Worm (Caenorhabditis elegans) whole organism, L4 larva: ENCODE data around the gene C33D9.6.

Source experiments
- F10B5.3 ChIP-seq: sonication (generic microtip); optimal IDR thresholded peaks from 2 replicates; lab custom pipeline; 2016; ENCODE audit warnings: mild to moderate bottlenecking, missing genetic modification characterization, missing compliant biosample characterization
- Y48G9A.11 ChIP-seq: fragments of 200-800 bp; sonication (Bioruptor generic); IDR thresholded peaks from 2 replicates; pipeline ENCODE4 v1.3.6; 2022; ENCODE audit warnings: missing genetic modification reagents, missing genetic modification characterization, missing compliant biosample characterization
- ZK546.5 ChIP-seq, 2 experiments: sonication (generic microtip); optimal IDR thresholded peaks; 2 replicates each; lab custom pipeline; 2017; ENCODE audit warnings: missing biosample characterization in 2 of 2, missing genetic modification characterization in 2 of 2
- aha-1 ChIP-seq: fragments of 150-350 bp; peaks from one replicate; lab custom pipeline; 2014; ENCODE audit warnings: missing biosample characterization, missing genetic modification characterization
- ama-1 ChIP-seq: fragments of 150-350 bp; optimal IDR thresholded peaks from 2 replicates; lab custom pipeline; 2014; ENCODE audit warnings: inconsistent platforms, mixed read lengths
- ceh-28 ChIP-seq: fragments of 150-350 bp; optimal IDR thresholded peaks from 2 replicates; lab custom pipeline; 2014; ENCODE audit warnings: missing biosample characterization, missing genetic modification reagents, missing genetic modification characterization
- ceh-62 ChIP-seq: sonication (generic microtip); optimal IDR thresholded peaks from 2 replicates; lab custom pipeline; 2017; ENCODE audit warnings: missing biosample characterization, missing genetic modification characterization
- ctbp-1 ChIP-seq: fragments of 200-800 bp; sonication (Bioruptor generic); IDR thresholded peaks from 2 replicates; pipeline ENCODE4 v1.3.6; 2022; ENCODE audit warnings: missing genetic modification reagents, missing genetic modification characterization, missing compliant biosample characterization
- dpl-1 ChIP-seq: fragments of 150-350 bp; optimal IDR thresholded peaks from 2 replicates; lab custom pipeline; 2014; ENCODE audit warnings: missing biosample characterization, missing genetic modification reagents, missing genetic modification characterization
- dve-1 ChIP-seq: sonication (generic microtip); optimal IDR thresholded peaks from 2 replicates; lab custom pipeline; 2017; ENCODE audit warnings: antibody characterized with exemption, mild to moderate bottlenecking, missing genetic modification characterization, missing compliant biosample characterization; ENCODE audit not compliant: insufficient read depth
- egl-27 ChIP-seq: sonication (generic microtip); optimal IDR thresholded peaks from 3 replicates; lab custom pipeline; 2017; ENCODE audit warnings: missing biosample characterization, missing genetic modification reagents, missing genetic modification characterization
- hif-1 ChIP-seq, 2 experiments: sonication (generic microtip); optimal IDR thresholded peaks; 2 replicates each; lab custom pipeline; 2016 to 2017; ENCODE audit warnings: missing compliant biosample characterization in 2 of 2, missing genetic modification characterization in 2 of 2, missing genetic modification reagents in 2 of 2, missing genotype in 2 of 2, mild to moderate bottlenecking in 1 of 2
- hlh-11 ChIP-seq: fragments of 200-800 bp; sonication (Bioruptor generic); optimal IDR thresholded peaks from 2 replicates; lab custom pipeline; 2018; ENCODE audit warnings: mild to moderate bottlenecking, missing genetic modification characterization, missing compliant biosample characterization
- hlh-30 ChIP-seq: sonication (generic microtip); optimal IDR thresholded peaks from 2 replicates; lab custom pipeline; 2017; ENCODE audit warnings: antibody characterized with exemption, mild to moderate bottlenecking, missing genetic modification characterization, missing compliant biosample characterization; ENCODE audit not compliant: insufficient read depth
- lim-7 ChIP-seq: fragments of 200-800 bp; sonication (Bioruptor generic); IDR thresholded peaks from 2 replicates; pipeline ENCODE4 v1.3.6; 2022; ENCODE audit warnings: missing genetic modification characterization, missing compliant biosample characterization
- lin-1 ChIP-seq: fragments of 200-800 bp; sonication (Bioruptor generic); IDR thresholded peaks from 2 replicates; pipeline ENCODE4 v1.3.6; 2022; ENCODE audit warnings: missing genetic modification reagents, missing genetic modification characterization, missing compliant biosample characterization
- lin-38 ChIP-seq: fragments of 200-800 bp; sonication (Bioruptor generic); IDR thresholded peaks from 2 replicates; pipeline ENCODE4 v1.3.6; 2022; ENCODE audit warnings: missing genetic modification reagents, missing genetic modification characterization, missing compliant biosample characterization
- lir-3 ChIP-seq: sonication (generic microtip); optimal IDR thresholded peaks from 2 replicates; lab custom pipeline; 2016; ENCODE audit warnings: mild to moderate bottlenecking, missing genetic modification characterization, missing compliant biosample characterization
- lsy-2 ChIP-seq, 2 experiments: fragments of 150-350 bp in 1 of 2; sonication (generic microtip) in 1 of 2; optimal IDR thresholded peaks; 2 replicates each; lab custom pipeline; 2014 to 2017; ENCODE audit warnings: missing biosample characterization in 2 of 2, missing genetic modification characterization in 2 of 2
- madf-5 ChIP-seq, 2 experiments: fragments of 200-800 bp; sonication (Bioruptor generic); IDR thresholded peaks; 2 replicates each; pipeline ENCODE4 v1.3.6; 2022; ENCODE audit warnings: missing compliant biosample characterization in 2 of 2, missing genetic modification characterization in 2 of 2
- mdl-1 ChIP-seq, 2 experiments: fragments of 150-350 bp in 1 of 2; sonication (generic microtip) in 1 of 2; optimal IDR thresholded peaks; 2 replicates each; lab custom pipeline; 2014 to 2017; ENCODE audit warnings: missing biosample characterization in 2 of 2, missing genetic modification characterization in 2 of 2
- mep-1 ChIP-seq: fragments of 150-350 bp; sonication (generic microtip); optimal IDR thresholded peaks from 3 replicates; lab custom pipeline; 2014; ENCODE audit warnings: missing biosample characterization, missing genetic modification characterization
- mes-2 ChIP-seq: sonication (generic microtip); optimal IDR thresholded peaks from 2 replicates; lab custom pipeline; 2016; ENCODE audit warnings: missing genotype, mild to moderate bottlenecking, missing genetic modification characterization, missing compliant biosample characterization; ENCODE audit not compliant: poor library complexity, severe bottlenecking
- nhr-10 ChIP-seq: fragments of 150-350 bp; optimal IDR thresholded peaks from 2 replicates; lab custom pipeline; 2014; ENCODE audit warnings: missing biosample characterization, missing genetic modification characterization
- nhr-102 ChIP-seq: sonication (generic microtip); optimal IDR thresholded peaks from 2 replicates; lab custom pipeline; 2016; ENCODE audit warnings: mild to moderate bottlenecking, missing genetic modification characterization, moderate library complexity, missing compliant biosample characterization
- nhr-111 ChIP-seq: fragments of 200-800 bp; sonication (Bioruptor generic); optimal IDR thresholded peaks from 2 replicates; lab custom pipeline; 2018; ENCODE audit warnings: mild to moderate bottlenecking, missing genetic modification characterization, missing compliant biosample characterization
- nhr-237 ChIP-seq: sonication (generic microtip); optimal IDR thresholded peaks from 2 replicates; lab custom pipeline; 2017; ENCODE audit warnings: missing biosample characterization, missing genetic modification characterization
- nhr-25 ChIP-seq: sonication (generic microtip); optimal IDR thresholded peaks from 2 replicates; lab custom pipeline; 2017; ENCODE audit warnings: missing genetic modification characterization, mild to moderate bottlenecking, missing compliant biosample characterization, antibody characterized with exemption, moderate library complexity, borderline replicate concordance; ENCODE audit not compliant: insufficient read depth
- nhr-42 ChIP-seq: fragments of 200-800 bp; sonication (Bioruptor generic); IDR thresholded peaks from 2 replicates; pipeline ENCODE4 v1.3.6; 2022; ENCODE audit warnings: missing genetic modification characterization, missing compliant biosample characterization
- nhr-76 ChIP-seq: fragments of 150-350 bp; optimal IDR thresholded peaks from 2 replicates; lab custom pipeline; 2014; ENCODE audit warnings: missing biosample characterization, missing genetic modification characterization
- nhr-77 ChIP-seq: fragments of 150-350 bp; optimal IDR thresholded peaks from 2 replicates; lab custom pipeline; 2014; ENCODE audit warnings: missing biosample characterization, missing genetic modification characterization
- pqm-1 ChIP-seq: sonication (generic microtip); optimal IDR thresholded peaks from 2 replicates; lab custom pipeline; 2017; ENCODE audit warnings: missing biosample characterization, missing genetic modification characterization
- rbr-2 ChIP-seq: sonication (generic microtip); optimal IDR thresholded peaks from 2 replicates; lab custom pipeline; 2016; ENCODE audit warnings: missing genotype, missing genetic modification characterization, missing compliant biosample characterization
- spr-1 ChIP-seq: sonication (generic microtip); optimal IDR thresholded peaks from 2 replicates; lab custom pipeline; 2016; ENCODE audit warnings: mild to moderate bottlenecking, missing genetic modification characterization, missing compliant biosample characterization
- spr-3 ChIP-seq: fragments of 200-800 bp; sonication (Bioruptor generic); optimal IDR thresholded peaks from 2 replicates; lab custom pipeline; 2018; ENCODE audit warnings: mild to moderate bottlenecking, missing genetic modification characterization, missing compliant biosample characterization
- tag-97 ChIP-seq: fragments of 200-800 bp; sonication (Bioruptor generic); IDR thresholded peaks from 2 replicates; pipeline ENCODE4 v1.3.6; 2022; ENCODE audit warnings: missing genetic modification characterization, missing compliant biosample characterization
- unc-39 ChIP-seq: sonication (generic microtip); optimal IDR thresholded peaks from 2 replicates; lab custom pipeline; 2017; ENCODE audit warnings: missing biosample characterization, missing genetic modification characterization
- unc-62 ChIP-seq, 3 experiments: fragments of 150-350 bp in 1 of 3; sonication (generic microtip); optimal IDR thresholded peaks in 2 of 3; peaks in 1 of 3; 1 replicate in 1 of 3; 2 replicates in 2 of 3; lab custom pipeline; 2014 to 2017; ENCODE audit warnings: missing biosample characterization in 3 of 3, missing genetic modification characterization in 3 of 3, missing genetic modification reagents in 3 of 3, missing genotype in 1 of 3
- zfp-3 ChIP-seq: fragments of 200-800 bp; sonication (Bioruptor generic); conservative IDR thresholded peaks from 2 replicates; pipeline ENCODE4 v1.3.6; 2022; ENCODE audit warnings: missing genetic modification reagents, missing genetic modification characterization, missing compliant biosample characterization

Gene C33D9.6

DNA sequence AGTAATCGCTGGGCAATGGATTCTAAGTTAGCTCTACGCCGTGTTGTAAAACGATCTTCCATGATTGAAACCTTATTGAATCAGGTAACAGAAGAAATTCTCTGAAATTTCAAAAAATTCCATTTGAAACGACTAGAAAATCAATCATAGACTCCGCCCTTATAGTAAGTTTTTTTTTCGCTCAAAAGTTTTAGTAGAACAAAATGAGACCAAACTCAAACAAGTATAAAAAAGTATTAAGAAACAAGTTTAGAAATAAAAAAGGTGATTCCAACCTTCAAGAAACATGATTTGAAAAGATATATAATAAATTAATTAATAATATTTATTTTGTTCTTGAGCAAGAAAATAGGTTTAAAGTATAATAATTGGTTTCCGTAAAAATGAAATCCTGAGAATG, at the start of gene C33D9.6:
TSS of gene C33D9.6 (minus strand) at position 101 of the 400 bp plus-strand sequence.
- TF ChIP-seq aha-1 (tag; lab: Kevin White, UChicago) (peak; percentile 50), nhr-42 (GFP tag; lab: Robert Waterston, UW) (no peak), tag-97 (GFP tag; lab: Robert Waterston, UW) (no peak)

DNA sequence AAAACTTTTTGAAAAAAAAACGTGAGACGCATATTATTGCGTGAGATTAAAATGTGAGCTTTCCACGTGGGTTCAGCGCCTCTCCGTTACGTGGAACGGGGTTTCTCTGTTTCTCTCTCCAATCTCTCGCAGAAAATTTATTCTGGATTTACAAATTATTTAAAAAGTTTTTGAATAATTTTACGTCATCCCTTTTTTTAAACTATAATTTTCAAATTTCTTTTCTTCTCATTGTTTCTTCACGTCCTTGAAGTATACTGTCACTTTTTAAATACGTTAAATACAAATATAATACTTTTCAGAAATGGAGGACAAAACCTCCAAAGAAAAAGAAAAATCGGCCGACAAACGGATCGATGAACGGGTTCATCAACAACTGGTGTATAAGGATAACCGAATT, 49.6 kb upstream of the C33D9.6 start, which contains the start of gene T28C6.7:
TSS of gene T28C6.7 (plus strand) at position 301 of the 400 bp plus-strand sequence.
- TF ChIP-seq nhr-76 (tag; lab: Kevin White, UChicago), result no peak
- TF ChIP-seq lin-38 (GFP tag; lab: Robert Waterston, UW), result no peak
- TF ChIP-seq madf-5 (GFP tag; IDR thresholded peaks at IDR 0.05; lab: Robert Waterston, UW), result no peak
- no peak for TF ChIP-seq ceh-62 (tag; lab: Kevin White, UChicago)
- no peak for TF ChIP-seq mdl-1 (tag; optimal IDR thresholded peaks at IDR 0.05; lab: Kevin White, UChicago)
- no peak for TF ChIP-seq egl-27 (tag; lab: Kevin White, UChicago)
- no peak for TF ChIP-seq pqm-1 (tag; lab: Kevin White, UChicago)
- TF ChIP-seq ZK546.5 (tag; optimal IDR thresholded peaks at IDR 0.05; lab: Kevin White, UChicago), result no peak
- no peak for TF ChIP-seq unc-62 (GFP tag; optimal IDR thresholded peaks at IDR 0.05 in 1 of 2; lab: Kevin White, UChicago)
- no peak for TF ChIP-seq unc-62 (tag; optimal IDR thresholded peaks at IDR 0.05; lab: Kevin White, UChicago)
- no peak for TF ChIP-seq nhr-77 (tag; lab: Kevin White, UChicago)
- no peak for TF ChIP-seq lin-1
- no peak for TF ChIP-seq tag-97 (GFP tag; lab: Robert Waterston, UW)

DNA sequence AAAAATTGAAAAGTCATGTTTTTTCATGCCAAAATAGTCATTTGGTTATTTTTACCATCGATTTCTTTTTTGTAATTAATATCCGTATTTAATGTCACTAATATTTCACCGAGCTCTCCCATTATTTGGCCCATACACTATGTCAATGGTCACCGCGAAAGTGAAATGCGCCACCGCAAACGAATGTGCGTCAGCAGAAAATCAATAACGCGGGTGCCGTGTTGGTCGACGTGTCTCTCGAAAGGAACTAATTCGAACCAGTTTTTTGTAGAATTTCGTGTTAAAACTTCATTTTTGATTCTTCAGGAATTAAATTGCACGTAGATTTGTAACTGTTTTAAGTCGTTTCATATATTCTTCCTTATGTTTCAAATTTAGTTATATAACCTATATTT, 48.7 kb upstream of the C33D9.6 start:
- TF ChIP-seq ama-1 (no peak), F10B5.3 (tag; lab: Kevin White, UChicago) (no peak), zfp-3 (GFP tag; lab: Robert Waterston, UW) (no peak), hlh-30 (tag; lab: Kevin White, UChicago) (no peak), unc-39 (tag; lab: Kevin White, UChicago) (no peak), nhr-111 (GFP tag; lab: Kevin White, UChicago) (no peak), aha-1 (tag; lab: Kevin White, UChicago) (peak; percentile 90), lsy-2 (tag; optimal IDR thresholded peaks at IDR 0.05; lab: Kevin White, UChicago) (peak in 1 of 2 experiments; percentile 50), nhr-10 (tag; lab: Kevin White, UChicago) (no peak), nhr-25 (no peak), spr-1 (tag; lab: Kevin White, UChicago) (no peak), rbr-2 (tag; lab: Kevin White, UChicago) (peak; percentile 31), egl-27 (tag; lab: Kevin White, UChicago) (no peak), lim-7 (GFP tag; lab: Robert Waterston, UW) (no peak), dpl-1 (GFP tag; lab: Kevin White, UChicago) (peak; percentile 44), unc-62 (GFP tag; optimal IDR thresholded peaks at IDR 0.05 in 1 of 2; lab: Kevin White, UChicago) (no peak), unc-62 (tag; optimal IDR thresholded peaks at IDR 0.05; lab: Kevin White, UChicago) (no peak), mes-2 (tag; lab: Kevin White, UChicago) (peak; percentile 54), pqm-1 (tag; lab: Kevin White, UChicago) (no peak), mep-1 (tag; lab: Kevin White, UChicago) (peak; percentile 16), lir-3 (no peak), nhr-102 (tag; lab: Kevin White, UChicago) (no peak), ctbp-1 (no peak), spr-3 (GFP tag; lab: Kevin White, UChicago) (no peak), lin-1 (no peak), Y48G9A.11 (GFP tag; lab: Robert Waterston, UW) (no peak), dve-1 (tag; lab: Kevin White, UChicago) (peak; percentile 10), nhr-237 (tag; lab: Kevin White, UChicago) (no peak), hlh-11 (tag; lab: Kevin White, UChicago) (peak; percentile 22), lin-38 (GFP tag; lab: Robert Waterston, UW) (peak; percentile 44; the same call in 1 of the 2 replicates), hif-1 (tag; optimal IDR thresholded peaks at IDR 0.05; lab: Kevin White, UChicago) (peak in 1 of 2 experiments; percentile 21), ceh-28 (tag; lab: Kevin White, UChicago) (peak; percentile 31)
- TF ChIP-seq, all 104 proteins: peak for 11
